Fruit fly (Drosophila melanogaster): ENCODE measurements around the gene DNAlig3.

dm6 chr3R:12383036-12383435, 18.6 kb downstream of the DNAlig3 start, which contains the start of gene GstD11:
- TF ChIP-seq Hr78 (GFP tag; optimal IDR thresholded peaks at IDR 0.05) = no peak
- TF ChIP-seq H2.0 (GFP tag; IDR thresholded peaks at IDR 0.05) = no peak
- TF ChIP-seq ttk (GFP tag; IDR thresholded peaks at IDR 0.05) = no peak
- TF ChIP-seq CG7372 (GFP tag; IDR thresholded peaks at IDR 0.05) = no peak
- no peak for TF ChIP-seq HmgZ (tag; optimal IDR thresholded peaks at IDR 0.05)
- TF ChIP-seq Adf1 (GFP tag; IDR thresholded peaks at IDR 0.05) = no peak
- TF ChIP-seq Blimp-1 (GFP tag; optimal IDR thresholded peaks at IDR 0.05) = no peak
- no peak for TF ChIP-seq kay (GFP tag; optimal IDR thresholded peaks at IDR 0.05)
- no peak for TF ChIP-seq CG16779 (GFP tag; IDR thresholded peaks at IDR 0.05)
- no peak for TF ChIP-seq Hr39 (optimal IDR thresholded peaks at IDR 0.05)
- TF ChIP-seq Mes4 (GFP tag; optimal IDR thresholded peaks at IDR 0.05) = no peak
- no peak for TF ChIP-seq pros (GFP tag; optimal IDR thresholded peaks at IDR 0.05)
- TF ChIP-seq CG6272 (GFP tag; IDR thresholded peaks at IDR 0.05) = no peak
- no peak for TF ChIP-seq usp (GFP tag; optimal IDR thresholded peaks at IDR 0.05)

Measured in whole organism, embryonic.